Worm (Caenorhabditis elegans) whole organism, L1 larva: ENCODE measurements around the gene C36B7.1.

ENCODE experiments used
- alr-1 ChIP-seq: fragments of 200-800 bp; sonication (Bioruptor generic); optimal IDR thresholded peaks from 2 replicates; lab custom pipeline; 2018; ENCODE audit warnings: borderline replicate concordance, mild to moderate bottlenecking, missing genetic modification characterization, missing compliant biosample characterization
- egl-27 ChIP-seq, 2 experiments: fragments of 150-350 bp in 1 of 2; sonication (generic microtip); optimal IDR thresholded peaks; 3 replicates each; lab custom pipeline; 2017 to 2018; ENCODE audit warnings: missing biosample characterization in 2 of 2, missing genetic modification characterization in 2 of 2, missing genetic modification reagents in 2 of 2
- fkh-10 ChIP-seq: sonication (generic microtip); optimal IDR thresholded peaks from 2 replicates; lab custom pipeline; 2017; ENCODE audit warnings: missing biosample characterization, missing genetic modification reagents, missing genetic modification characterization
- jun-1 ChIP-seq: fragments of 150-350 bp; optimal IDR thresholded peaks from 2 replicates; lab custom pipeline; 2014; ENCODE audit warnings: missing biosample characterization, missing genetic modification reagents, missing genetic modification characterization
- lin-39 ChIP-seq: fragments of 150-350 bp; optimal IDR thresholded peaks from 2 replicates; lab custom pipeline; 2014; ENCODE audit warnings: missing biosample characterization, missing genetic modification reagents, missing genetic modification characterization
- nhr-11 ChIP-seq: fragments of 150-350 bp; optimal IDR thresholded peaks from 2 replicates; lab custom pipeline; 2014; ENCODE audit warnings: missing biosample characterization, missing genetic modification characterization
- nhr-237 ChIP-seq: fragments of 150-350 bp; optimal IDR thresholded peaks from 2 replicates; lab custom pipeline; 2014; ENCODE audit warnings: missing biosample characterization, missing genetic modification characterization
- nhr-76 ChIP-seq: sonication (generic microtip); optimal IDR thresholded peaks from 2 replicates; lab custom pipeline; 2017; ENCODE audit warnings: missing biosample characterization, missing genetic modification characterization
- nhr-77 ChIP-seq: fragments of 150-350 bp; optimal IDR thresholded peaks from 2 replicates; lab custom pipeline; 2014; ENCODE audit warnings: missing biosample characterization, missing genetic modification characterization
- nhr-85 ChIP-seq: sonication (generic microtip); peaks from one replicate; lab custom pipeline; 2016; ENCODE audit warnings: missing genetic modification characterization, inconsistent platforms, missing compliant biosample characterization
- snpc-4 ChIP-seq: fragments of 150-350 bp; optimal IDR thresholded peaks from 2 replicates; lab custom pipeline; 2014; ENCODE audit warnings: missing biosample characterization, missing genetic modification characterization
- swsn-7 ChIP-seq: sonication (generic microtip); optimal IDR thresholded peaks from 2 replicates; lab custom pipeline; 2016; ENCODE audit warnings: missing genetic modification characterization, missing compliant biosample characterization
- unc-30 ChIP-seq: sonication (generic microtip); optimal IDR thresholded peaks from 2 replicates; lab custom pipeline; 2017; ENCODE audit warnings: missing biosample characterization, missing genetic modification characterization
- unc-86 ChIP-seq: sonication (generic microtip); optimal IDR thresholded peaks from 2 replicates; lab custom pipeline; 2016; ENCODE audit warnings: missing genetic modification characterization, missing compliant biosample characterization

- no peak for TF ChIP-seq fkh-10 (GFP tag; lab: Kevin White, UChicago)
- TF ChIP-seq nhr-11: no peak
- TF ChIP-seq jun-1 (tag; lab: Kevin White, UChicago): no peak
- no peak for TF ChIP-seq unc-30 (tag; lab: Kevin White, UChicago)
- no peak for TF ChIP-seq nhr-76
- no peak for TF ChIP-seq swsn-7
- no peak for TF ChIP-seq nhr-85
- TF ChIP-seq egl-27 (tag; optimal IDR thresholded peaks at IDR 0.05; lab: Kevin White, UChicago): no peak
- no peak for TF ChIP-seq unc-86 (tag; lab: Kevin White, UChicago)
- TF ChIP-seq nhr-237 (tag; lab: Kevin White, UChicago): no peak
- no peak for TF ChIP-seq nhr-77 (tag; lab: Kevin White, UChicago)
- TF ChIP-seq lin-39 (tag; lab: Kevin White, UChicago): no peak
- no peak for TF ChIP-seq snpc-4 (tag; lab: Kevin White, UChicago)
- no peak for TF ChIP-seq alr-1 (tag; lab: Kevin White, UChicago)
These were observed 37.0 kb downstream of the C36B7.1 start for ce11 chrX:7149670-7150069.
